Worm (Caenorhabditis elegans) whole organism, L3 larva: Measurements from ENCODE around the gene ZK809.9.
A peak's percentile ranks its signal among the peaks of the same experiment; 100 is the strongest.

Source experiments
- R02D3.7 ChIP-seq: fragments of 150-350 bp; optimal IDR thresholded peaks from 2 replicates; lab custom pipeline; 2014; ENCODE audit warnings: missing biosample characterization, missing genetic modification characterization
- aly-2 ChIP-seq: fragments of 150-350 bp; optimal IDR thresholded peaks from 2 replicates; lab custom pipeline; 2014; ENCODE audit warnings: missing biosample characterization, missing genetic modification characterization
- ama-1 ChIP-seq: fragments of 150-350 bp; optimal IDR thresholded peaks from 2 replicates; lab custom pipeline; 2018
- ceh-82 ChIP-seq: fragments of 150-350 bp; optimal IDR thresholded peaks from 2 replicates; lab custom pipeline; 2014; ENCODE audit warnings: missing biosample characterization, missing genetic modification characterization
- daf-12 ChIP-seq: fragments of 150-350 bp; optimal IDR thresholded peaks from 2 replicates; lab custom pipeline; 2014; ENCODE audit warnings: missing biosample characterization, missing genetic modification reagents, missing genetic modification characterization
- elt-1 ChIP-seq: fragments of 150-350 bp; optimal IDR thresholded peaks from 2 replicates; lab custom pipeline; 2014; ENCODE audit warnings: missing biosample characterization, missing genetic modification characterization
- elt-2 ChIP-seq: sonication (generic microtip); optimal IDR thresholded peaks from 2 replicates; lab custom pipeline; 2016; ENCODE audit warnings: missing genetic modification reagents, mild to moderate bottlenecking, missing genetic modification characterization, missing compliant biosample characterization
- elt-3 ChIP-seq, 3 experiments: fragments of 150-350 bp in 1 of 3; sonication (generic microtip) in 2 of 3; optimal IDR thresholded peaks; 2 replicates in 2 of 3; 4 replicates in 1 of 3; lab custom pipeline; 2014 to 2017; ENCODE audit warnings: missing biosample characterization in 3 of 3, missing genetic modification characterization in 3 of 3
- eor-1 ChIP-seq, 2 experiments: fragments of 150-350 bp; optimal IDR thresholded peaks; 2 replicates each; lab custom pipeline; 2014 to 2018; ENCODE audit warnings: missing biosample characterization in 2 of 2, missing genetic modification characterization in 2 of 2
- fkh-2 ChIP-seq: fragments of 150-350 bp; optimal IDR thresholded peaks from 2 replicates; lab custom pipeline; 2014; ENCODE audit warnings: missing biosample characterization, missing genetic modification reagents, missing genetic modification characterization
- fos-1 ChIP-seq: fragments of 150-350 bp; optimal IDR thresholded peaks from 2 replicates; lab custom pipeline; 2014; ENCODE audit warnings: missing biosample characterization, missing genetic modification characterization
- hmg-11 ChIP-seq: sonication (generic microtip); optimal IDR thresholded peaks from 2 replicates; lab custom pipeline; 2016; ENCODE audit warnings: missing genetic modification characterization, missing compliant biosample characterization
- jun-1 ChIP-seq: fragments of 150-350 bp; optimal IDR thresholded peaks from 2 replicates; lab custom pipeline; 2014; ENCODE audit warnings: missing biosample characterization, missing genetic modification reagents, missing genetic modification characterization
- lin-15B ChIP-seq: fragments of 150-350 bp; optimal IDR thresholded peaks from 2 replicates; lab custom pipeline; 2014; ENCODE audit warnings: missing biosample characterization, missing genetic modification characterization
- lin-39 ChIP-seq: fragments of 150-350 bp; optimal IDR thresholded peaks from 2 replicates; lab custom pipeline; 2018; ENCODE audit warnings: missing biosample characterization, missing genetic modification reagents, missing genetic modification characterization
- nfya-1 ChIP-seq: sonication (generic microtip); optimal IDR thresholded peaks from 2 replicates; lab custom pipeline; 2017; ENCODE audit warnings: missing genetic modification characterization, mild to moderate bottlenecking, missing compliant biosample characterization, antibody characterized with exemption, moderate library complexity; ENCODE audit not compliant: insufficient read depth
- nhr-11 ChIP-seq: fragments of 150-350 bp; optimal IDR thresholded peaks from 2 replicates; lab custom pipeline; 2014; ENCODE audit warnings: missing biosample characterization, missing genetic modification characterization
- nhr-12 ChIP-seq: fragments of 150-350 bp; optimal IDR thresholded peaks from 2 replicates; lab custom pipeline; 2014; ENCODE audit warnings: missing biosample characterization, missing genetic modification characterization
- nhr-25 ChIP-seq: sonication (generic microtip); optimal IDR thresholded peaks from 2 replicates; lab custom pipeline; 2017; ENCODE audit warnings: missing biosample characterization, missing genetic modification characterization
- nhr-28 ChIP-seq: fragments of 150-350 bp; optimal IDR thresholded peaks from 2 replicates; lab custom pipeline; 2014; ENCODE audit warnings: missing biosample characterization, missing genetic modification characterization
- nhr-67 ChIP-seq: fragments of 150-350 bp; optimal IDR thresholded peaks from 2 replicates; lab custom pipeline; 2014; ENCODE audit warnings: missing biosample characterization, missing genetic modification characterization
- nhr-76 ChIP-seq: fragments of 150-350 bp; sonication (generic microtip); optimal IDR thresholded peaks from 5 replicates; lab custom pipeline; 2014; ENCODE audit warnings: missing biosample characterization, missing genetic modification characterization
- pha-4 ChIP-seq: fragments of 150-350 bp; optimal IDR thresholded peaks from 2 replicates; lab custom pipeline; 2014; ENCODE audit warnings: missing biosample characterization, missing genetic modification reagents, missing genetic modification characterization
- pqm-1 ChIP-seq: fragments of 150-350 bp; optimal IDR thresholded peaks from 2 replicates; lab custom pipeline; 2017; ENCODE audit warnings: missing biosample characterization, missing genetic modification characterization, inconsistent platforms
- sea-2 ChIP-seq: fragments of 150-350 bp; sonication (generic microtip); optimal IDR thresholded peaks from 4 replicates; lab custom pipeline; 2014; ENCODE audit warnings: missing biosample characterization, missing genetic modification reagents, missing genetic modification characterization
- skn-1 ChIP-seq: fragments of 150-350 bp; optimal IDR thresholded peaks from 2 replicates; lab custom pipeline; 2014; ENCODE audit warnings: missing biosample characterization, missing genetic modification characterization
- snpc-4 ChIP-seq: fragments of 150-350 bp; optimal IDR thresholded peaks from 2 replicates; lab custom pipeline; 2014; ENCODE audit warnings: missing biosample characterization, missing genetic modification characterization
- tbx-2 ChIP-seq: sonication (generic microtip); optimal IDR thresholded peaks from 2 replicates; lab custom pipeline; 2016; ENCODE audit warnings: mild to moderate bottlenecking, missing genetic modification characterization, missing compliant biosample characterization
- unc-39 ChIP-seq: sonication (generic microtip); optimal IDR thresholded peaks from 4 replicates; lab custom pipeline; 2017; ENCODE audit warnings: missing biosample characterization, missing genetic modification characterization
- zag-1 ChIP-seq: fragments of 150-350 bp; optimal IDR thresholded peaks from 2 replicates; lab custom pipeline; 2014; ENCODE audit warnings: missing biosample characterization, missing genetic modification characterization
- ztf-11 ChIP-seq: fragments of 150-350 bp; optimal IDR thresholded peaks from 2 replicates; lab custom pipeline; 2014; ENCODE audit warnings: missing biosample characterization, missing genetic modification characterization

ZK809.9 gene

DNA sequence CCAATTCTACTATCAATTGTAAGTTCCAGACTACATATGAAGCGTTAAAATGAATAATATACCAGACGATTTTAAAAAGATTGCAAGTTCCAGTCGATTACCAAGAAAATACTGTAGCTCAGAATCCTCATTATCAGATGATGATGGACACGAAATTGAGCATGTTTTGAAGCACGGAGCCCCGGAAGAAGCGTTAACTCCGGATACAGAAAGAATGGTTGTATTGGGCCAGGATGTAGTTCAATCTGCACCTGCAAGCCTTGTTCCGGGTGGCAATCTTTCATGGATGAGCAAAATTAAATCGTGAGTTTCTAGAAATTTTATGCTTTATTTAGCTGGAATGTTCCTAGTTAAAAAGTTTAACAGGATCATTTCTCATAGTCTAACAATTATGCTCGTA lies 2.9 kb downstream of the ZK809.9 start, which contains the start of gene atg-4.2:
TSS of gene atg-4.2 (plus strand) at position 24 of the 400 bp plus-strand sequence.
- TF ChIP-seq nhr-11 (tag; lab: Kevin White, UChicago) (no peak), nhr-76 (tag; lab: Kevin White, UChicago) (no peak), fos-1 (tag; lab: Kevin White, UChicago) (no peak), zag-1 (tag; lab: Kevin White, UChicago) (no peak), fkh-2 (no peak)

- TF ChIP-seq skn-1 (tag; lab: Kevin White, UChicago), result no peak
- no peak for TF ChIP-seq elt-2 (tag; lab: Kevin White, UChicago)
- no peak for TF ChIP-seq eor-1 (tag; optimal IDR thresholded peaks at IDR 0.05; lab: Kevin White, UChicago)
- no peak for TF ChIP-seq nhr-76 (tag; lab: Kevin White, UChicago)
- TF ChIP-seq unc-39 (tag; lab: Kevin White, UChicago), result no peak
- TF ChIP-seq snpc-4 (tag; lab: Kevin White, UChicago), result no peak
- no peak for TF ChIP-seq nhr-11 (tag; lab: Kevin White, UChicago)
- no peak for TF ChIP-seq nhr-25 (tag; lab: Kevin White, UChicago)
Observed at ce11 chrIV:11673543-11673942, 8.4 kb downstream of the ZK809.9 start, which contains the start of gene inx-8. TSS of gene inx-8 (plus strand) at chrIV:11673843.

- no peak for TF ChIP-seq ama-1 (lab: Kevin White, UChicago)
- TF ChIP-seq unc-39 (tag; lab: Kevin White, UChicago), result no peak
- TF ChIP-seq snpc-4 (tag; lab: Kevin White, UChicago), result no peak
- no peak for TF ChIP-seq aly-2
- TF ChIP-seq daf-12 (tag; lab: Kevin White, UChicago), result no peak
- TF ChIP-seq nhr-11 (tag; lab: Kevin White, UChicago), result no peak
- no peak for TF ChIP-seq sea-2
- TF ChIP-seq elt-3 (tag; optimal IDR thresholded peaks at IDR 0.05; lab: Kevin White, UChicago), result no peak
- TF ChIP-seq hmg-11 (tag; lab: Kevin White, UChicago), result no peak
Observed at ce11 chrIV:11676054-11676453, 10.9 kb downstream of the ZK809.9 start, which contains the start of gene inx-9. TSS of gene inx-9 (plus strand) at chrIV:11676354.

DNA sequence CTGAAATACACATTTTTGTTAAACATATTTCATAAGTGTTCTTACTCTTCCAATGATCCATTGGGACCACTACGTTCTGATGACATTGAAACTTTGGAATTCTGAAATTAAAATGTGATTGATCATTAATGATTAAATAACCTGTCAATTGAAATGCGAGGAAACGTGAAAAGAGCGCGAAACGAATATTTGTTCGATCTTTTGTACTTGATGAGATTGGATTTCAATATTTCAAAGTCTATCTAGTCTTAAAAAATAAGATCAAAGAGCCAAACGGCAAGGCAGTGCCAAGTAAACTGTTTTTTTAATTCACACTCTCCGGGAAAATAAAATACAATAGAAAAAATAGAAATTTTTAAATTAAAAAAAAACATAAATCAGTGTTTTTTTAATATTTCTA lies 16.8 kb downstream of the ZK809.9 start, which contains the start of gene ZK792.4:
TSS of gene ZK792.4 (minus strand) at position 101 of the 400 bp plus-strand sequence.
- TF ChIP-seq daf-12 (tag; lab: Kevin White, UChicago), result no peak

ce11 chrIV:11688018-11688417 lies 22.9 kb downstream of the ZK809.9 start, which contains the start of gene ZK792.5:
TSS of gene ZK792.5 (minus strand) at chrIV:11688118.
- TF ChIP-seq aly-2 (no peak), nhr-12 (tag; lab: Kevin White, UChicago) (no peak), lin-39 (no peak), lin-15B (no peak), pqm-1 (no peak), elt-1 (no peak)

DNA sequence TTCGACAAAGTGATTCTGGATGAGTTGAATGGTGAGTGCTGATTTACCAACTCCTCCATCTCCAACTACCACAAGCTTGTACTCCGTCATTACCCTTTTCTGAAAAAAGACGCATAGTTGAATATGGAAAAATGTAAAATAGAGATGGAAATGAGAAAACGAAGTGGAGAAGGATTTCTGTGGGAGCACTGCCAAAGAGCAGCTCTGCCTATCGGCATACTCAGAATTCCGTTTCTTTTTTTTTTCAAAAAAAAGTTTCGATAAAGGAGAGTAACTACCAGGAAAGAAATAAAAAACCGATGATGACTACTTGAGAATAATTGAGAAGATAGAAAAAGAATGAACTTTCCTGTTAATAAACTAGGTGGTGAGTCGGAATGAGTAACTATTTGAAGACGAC lies 25.9 kb downstream of the ZK809.9 start, which contains the start of gene let-60:
TSS of gene let-60 (minus strand) at position 101 of the 400 bp plus-strand sequence.
- TF ChIP-seq pqm-1 (no peak), lin-15B (no peak), ztf-11 (tag; lab: Kevin White, UChicago) (no peak), unc-39 (tag; lab: Kevin White, UChicago) (no peak), pha-4 (tag; lab: Kevin White, UChicago) (no peak), jun-1 (tag; lab: Kevin White, UChicago) (no peak), nfya-1 (tag; lab: Kevin White, UChicago) (no peak), nhr-67 (tag; lab: Kevin White, UChicago) (no peak), nhr-28 (tag; lab: Kevin White, UChicago) (no peak), tbx-2 (no peak), ceh-82 (tag; lab: Kevin White, UChicago) (no peak)

- TF ChIP-seq lin-39 (peak; percentile 27), R02D3.7 (tag; lab: Kevin White, UChicago) (no peak)
Observed at ce11 chrIV:11691524-11691923, 26.4 kb downstream of the ZK809.9 start.
